Fruit fly (Drosophila melanogaster): ENCODE data around the gene AGO3.

dm6 chr3L:23554293-23554692, at the start of gene AGO3:
- TF ChIP-seq Dll (optimal IDR thresholded peaks at IDR 0.05), result no peak
- no peak for TF ChIP-seq usp (GFP tag; optimal IDR thresholded peaks at IDR 0.05)
- TF ChIP-seq EcR (GFP tag; optimal IDR thresholded peaks at IDR 0.05), result no peak
- TF ChIP-seq CG8478 (optimal IDR thresholded peaks at IDR 0.05), result no peak
- TF ChIP-seq psq (optimal IDR thresholded peaks at IDR 0.05), result no peak
- TF ChIP-seq pan (optimal IDR thresholded peaks at IDR 0.05), result no peak
